Worm (Caenorhabditis elegans) whole organism, early embryonic: Measurements from ENCODE around the gene AH9.4.

Experiments
- F13C5.2 ChIP-seq: sonication (generic microtip); optimal IDR thresholded peaks from 2 replicates; lab custom pipeline; 2017; ENCODE audit warnings: mild to moderate bottlenecking, missing genetic modification characterization, inconsistent platforms, missing compliant biosample characterization
- ama-1 ChIP-seq: fragments of 150-350 bp; optimal IDR thresholded peaks from 2 replicates; lab custom pipeline; 2014
- ceh-13 ChIP-seq: fragments of 200-800 bp; sonication (Bioruptor generic); optimal IDR thresholded peaks from 2 replicates; lab custom pipeline; 2018; ENCODE audit warnings: mild to moderate bottlenecking, missing genetic modification characterization, missing compliant biosample characterization
- ceh-36 ChIP-seq: sonication (generic microtip); optimal IDR thresholded peaks from 2 replicates; lab custom pipeline; 2016; ENCODE audit warnings: missing genetic modification characterization, inconsistent platforms, missing compliant biosample characterization
- ets-7 ChIP-seq: sonication (generic microtip); optimal IDR thresholded peaks from 2 replicates; lab custom pipeline; 2016; ENCODE audit warnings: missing genotype, missing genetic modification characterization, missing compliant biosample characterization
- flt-1 ChIP-seq: fragments of 200-800 bp; sonication (Bioruptor generic); IDR thresholded peaks from 2 replicates; pipeline ENCODE4 v1.3.6; 2022; ENCODE audit warnings: missing genetic modification characterization, missing compliant biosample characterization
- hnd-1 ChIP-seq: sonication (generic microtip); optimal IDR thresholded peaks from 2 replicates; lab custom pipeline; 2016; ENCODE audit warnings: missing genetic modification characterization, missing compliant biosample characterization
- pes-1 ChIP-seq: fragments of 200-800 bp; sonication (Bioruptor generic); IDR thresholded peaks from 2 replicates; pipeline ENCODE4 v1.3.6; 2022; ENCODE audit warnings: missing genetic modification reagents, missing genetic modification characterization, missing compliant biosample characterization
- scrt-1 ChIP-seq: fragments of 200-800 bp; sonication (Bioruptor generic); IDR thresholded peaks from 2 replicates; pipeline ENCODE4 v1.3.6; 2022; ENCODE audit warnings: missing genetic modification characterization, missing compliant biosample characterization
- sea-1 ChIP-seq: fragments of 200-800 bp; sonication (Bioruptor generic); conservative IDR thresholded peaks from 2 replicates; pipeline ENCODE4 v1.3.6; 2022; ENCODE audit warnings: missing genetic modification characterization, missing compliant biosample characterization
- tra-4 ChIP-seq: sonication (generic microtip); optimal IDR thresholded peaks from 2 replicates; lab custom pipeline; 2017; ENCODE audit warnings: missing genetic modification characterization, missing compliant biosample characterization

DNA sequence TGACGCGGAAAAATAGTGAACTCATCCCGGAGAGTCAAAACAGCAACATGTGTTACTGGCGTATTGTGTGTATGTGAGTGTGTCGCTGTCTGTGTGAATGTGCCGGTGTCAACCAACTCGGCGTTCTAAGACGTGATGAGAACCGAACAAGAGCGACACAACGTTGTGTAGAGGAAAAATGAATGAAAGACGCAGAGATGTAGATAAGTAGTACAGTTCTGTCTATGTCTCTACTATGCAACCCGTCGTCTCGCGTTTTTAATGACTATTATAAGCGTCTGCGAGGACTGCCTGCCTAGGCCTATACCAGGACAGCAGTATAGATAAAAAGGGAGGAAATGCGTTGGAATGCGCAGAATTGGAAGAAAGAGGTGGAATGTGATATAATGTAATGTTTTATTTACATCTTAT, 13.8 kb upstream of the AH9.4 start:
- no peak for TF ChIP-seq ceh-36 (tag; lab: Kevin White, UChicago)
- no peak for TF ChIP-seq ama-1 (lab: Kevin White, UChicago)
- TF ChIP-seq pes-1, result no peak
- TF ChIP-seq tra-4, result no peak
- TF ChIP-seq scrt-1 (GFP tag; lab: Robert Waterston, UW), result no peak
- TF ChIP-seq ets-7 (tag; lab: Kevin White, UChicago), result no peak
- TF ChIP-seq flt-1 (GFP tag; lab: Robert Waterston, UW), result no peak
- no peak for TF ChIP-seq hnd-1
- TF ChIP-seq sea-1 (GFP tag; lab: Robert Waterston, UW), result no peak
- TF ChIP-seq ceh-13, result no peak
- TF ChIP-seq F13C5.2 (tag; lab: Kevin White, UChicago), result peak; percentile 9
